Fruit fly (Drosophila melanogaster) whole organism, adult: ENCODE measurements around the gene PK1-R.

Experiments
- CG5204 ChIP-seq: fragments of 200-800 bp; sonication (Bioruptor generic); optimal IDR thresholded peaks from 2 replicates; lab custom pipeline; 2016; ENCODE audit warnings: missing biosample characterization, missing genetic modification characterization
- Hr96 ChIP-seq: fragments of 200-800 bp; sonication (Bioruptor generic); optimal IDR thresholded peaks from 2 replicates; lab custom pipeline; 2016; ENCODE audit warnings: missing biosample characterization, missing genetic modification characterization
- cnc ChIP-seq, 2 experiments: fragments of >200 bp; optimal IDR thresholded peaks; 2 replicates each; lab custom pipeline; 2017

DNA sequence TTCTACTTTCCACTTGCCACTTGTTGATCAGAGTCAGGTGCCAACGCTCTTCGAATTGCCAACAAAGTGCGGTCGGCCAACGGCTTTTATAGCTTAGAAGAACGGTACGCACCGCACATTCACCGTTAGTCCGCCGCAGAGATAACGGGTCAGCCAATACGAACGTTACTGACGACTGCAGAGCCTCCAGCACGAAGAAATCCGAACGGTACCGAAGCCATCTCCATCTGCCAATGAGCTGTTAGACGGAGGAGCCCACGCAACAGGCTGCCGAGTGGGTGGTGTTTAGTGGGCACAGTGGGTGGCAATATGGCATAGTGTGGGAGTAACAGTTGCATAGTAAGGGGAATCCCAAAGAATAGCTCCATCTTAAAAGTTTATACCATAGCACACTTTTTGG lies 6.1 kb downstream of the PK1-R start, which contains the start of gene CCHa1:
- TF ChIP-seq CG5204 (GFP tag; lab: Kevin White, UChicago) (no peak), cnc (optimal IDR thresholded peaks at IDR 0.05; lab: Kevin White, UChicago) (no peak), Hr96 (no peak)
